Fruit fly (Drosophila melanogaster) whole organism, embryonic: ENCODE measurements around the gene CG32371.

Experiments
- Asciz ChIP-seq: fragments of 200-800 bp; sonication (Bioruptor generic); optimal IDR thresholded peaks from 2 replicates; lab custom pipeline; 2017; ENCODE audit warnings: missing biosample characterization, mild to moderate bottlenecking, missing genetic modification characterization, missing genetic modification reagents
- CG10209 ChIP-seq: fragments of 200-800 bp; sonication (Bioruptor generic); optimal IDR thresholded peaks from 3 replicates; lab custom pipeline; 2017; ENCODE audit warnings: missing biosample characterization, mild to moderate bottlenecking, missing genetic modification characterization, missing genetic modification reagents
- CG11247 ChIP-seq: fragments of 200-800 bp; sonication (Bioruptor generic); IDR thresholded peaks from 2 replicates; pipeline ENCODE4 v1.3.6; 2022; ENCODE audit warnings: missing biosample characterization, missing genetic modification characterization
- CG11504 ChIP-seq: fragments of 200-800 bp; sonication (Bioruptor generic); optimal IDR thresholded peaks from 3 replicates; lab custom pipeline; 2019; ENCODE audit warnings: missing biosample characterization, mild to moderate bottlenecking, missing genetic modification characterization, moderate library complexity
- CG12155 ChIP-seq: fragments of 200-800 bp; sonication (Bioruptor generic); optimal IDR thresholded peaks from 3 replicates; lab custom pipeline; 2016; ENCODE audit warnings: missing biosample characterization, missing genetic modification characterization
- CG12659 ChIP-seq: fragments of 200-800 bp; sonication (Bioruptor generic); optimal IDR thresholded peaks from 3 replicates; lab custom pipeline; 2017; ENCODE audit warnings: mild to moderate bottlenecking, missing biosample characterization, missing genetic modification reagents, missing genetic modification characterization
- CG12769 ChIP-seq: fragments of 200-800 bp; sonication (Bioruptor generic); optimal IDR thresholded peaks from 2 replicates; lab custom pipeline; 2019; ENCODE audit warnings: missing biosample characterization, mild to moderate bottlenecking, missing genetic modification characterization, moderate library complexity
- CG17359 ChIP-seq: fragments of 200-800 bp; sonication (Bioruptor generic); optimal IDR thresholded peaks from 3 replicates; lab custom pipeline; 2018; ENCODE audit warnings: missing biosample characterization, mild to moderate bottlenecking, missing genetic modification characterization, moderate library complexity
- CG17829 ChIP-seq: fragments of 200-800 bp; optimal IDR thresholded peaks from 2 replicates; lab custom pipeline; 2019; ENCODE audit warnings: missing biosample characterization, mild to moderate bottlenecking, missing genetic modification characterization, moderate library complexity
- CG18599 ChIP-seq: fragments of 200-800 bp; sonication (Bioruptor generic); optimal IDR thresholded peaks from 3 replicates; lab custom pipeline; 2017; ENCODE audit warnings: missing biosample characterization, missing genetic modification characterization, mild to moderate bottlenecking, moderate library complexity, missing genetic modification reagents
- CG18619 ChIP-seq: fragments of 200-800 bp; sonication (Bioruptor generic); optimal IDR thresholded peaks from 3 replicates; lab custom pipeline; 2017; ENCODE audit warnings: missing biosample characterization, mild to moderate bottlenecking, missing genetic modification characterization
- CG2199 ChIP-seq: fragments of 200-800 bp; sonication (Bioruptor generic); IDR thresholded peaks from 3 replicates; pipeline ENCODE4 v1.3.6; 2022; ENCODE audit warnings: missing biosample characterization, missing genetic modification characterization
- CG2678 ChIP-seq: fragments of 200-800 bp; sonication (Bioruptor generic); optimal IDR thresholded peaks from 3 replicates; lab custom pipeline; 2019; ENCODE audit warnings: missing biosample characterization, mild to moderate bottlenecking, missing genetic modification characterization, moderate library complexity
- CG30403 ChIP-seq: fragments of 200-800 bp; sonication (Bioruptor generic); optimal IDR thresholded peaks from 3 replicates; lab custom pipeline; 2016; ENCODE audit warnings: missing biosample characterization, missing genetic modification characterization
- CG4424 ChIP-seq: fragments of 200-800 bp; sonication (Bioruptor generic); optimal IDR thresholded peaks from 3 replicates; lab custom pipeline; 2016; ENCODE audit warnings: missing biosample characterization, missing genetic modification characterization
- CG4707 ChIP-seq: fragments of 200-800 bp; sonication (Bioruptor generic); optimal IDR thresholded peaks from 2 replicates; lab custom pipeline; 2018; ENCODE audit warnings: missing biosample characterization, mild to moderate bottlenecking, missing genetic modification characterization, moderate library complexity
- CG5180 ChIP-seq: fragments of 200-800 bp; sonication (Bioruptor generic); optimal IDR thresholded peaks from 3 replicates; lab custom pipeline; 2017; ENCODE audit warnings: missing biosample characterization, missing genetic modification characterization, mild to moderate bottlenecking, moderate library complexity, missing genetic modification reagents
- CG6683 ChIP-seq: fragments of 200-800 bp; sonication (Bioruptor generic); optimal IDR thresholded peaks from 2 replicates; lab custom pipeline; 2017; ENCODE audit warnings: missing biosample characterization, mild to moderate bottlenecking, missing genetic modification characterization, missing genetic modification reagents
- CG6689 ChIP-seq: fragments of 200-800 bp; sonication (Bioruptor generic); IDR thresholded peaks from 2 replicates; pipeline ENCODE4 v1.3.6; 2022; ENCODE audit warnings: missing biosample characterization, missing genetic modification characterization
- CG8290 ChIP-seq, 3 experiments: fragments of 200-800 bp; sonication (Bioruptor generic); optimal IDR thresholded peaks; 2 replicates each; lab custom pipeline; 2016 to 2019; ENCODE audit warnings: missing biosample characterization in 3 of 3, missing genetic modification characterization in 3 of 3, mild to moderate bottlenecking in 2 of 3, moderate library complexity in 1 of 3
- CoRest ChIP-seq: fragments of 200-800 bp; sonication (Bioruptor generic); optimal IDR thresholded peaks from 3 replicates; lab custom pipeline; 2018; ENCODE audit warnings: missing biosample characterization, mild to moderate bottlenecking, missing genetic modification characterization, moderate library complexity
- Dek ChIP-seq: fragments of 200-800 bp; sonication (Bioruptor generic); optimal IDR thresholded peaks from 3 replicates; lab custom pipeline; 2019; ENCODE audit warnings: missing biosample characterization, mild to moderate bottlenecking, missing genetic modification characterization, moderate library complexity
- HLH3B ChIP-seq: fragments of 200-800 bp; sonication (Bioruptor generic); IDR thresholded peaks from 2 replicates; pipeline ENCODE4 v1.3.6; 2022; ENCODE audit warnings: missing biosample characterization, missing genetic modification characterization
- Hr51 ChIP-seq, 2 experiments: fragments of 200-800 bp; sonication (Bioruptor generic); optimal IDR thresholded peaks; 2 replicates in 1 of 2; 3 replicates in 1 of 2; lab custom pipeline; 2016 to 2018; ENCODE audit warnings: missing biosample characterization in 2 of 2, missing genetic modification characterization in 2 of 2, mild to moderate bottlenecking in 1 of 2, moderate library complexity in 1 of 2
- Jarid2 ChIP-seq: fragments of 200-800 bp; sonication (Bioruptor generic); optimal IDR thresholded peaks from 3 replicates; lab custom pipeline; 2017; ENCODE audit warnings: mild to moderate bottlenecking, missing biosample characterization, missing genetic modification reagents, missing genetic modification characterization
- PHDP ChIP-seq: fragments of 200-800 bp; sonication (Bioruptor generic); optimal IDR thresholded peaks from 3 replicates; lab custom pipeline; 2018; ENCODE audit warnings: missing biosample characterization, mild to moderate bottlenecking, missing genetic modification characterization, moderate library complexity
- Sox102F ChIP-seq: fragments of 200-800 bp; sonication (Bioruptor generic); optimal IDR thresholded peaks from 2 replicates; lab custom pipeline; 2018; ENCODE audit warnings: missing biosample characterization, mild to moderate bottlenecking, missing genetic modification characterization, moderate library complexity
- Ssrp ChIP-seq: fragments of 200-800 bp; sonication (Bioruptor generic); optimal IDR thresholded peaks from 2 replicates; lab custom pipeline; 2018; ENCODE audit warnings: missing biosample characterization, mild to moderate bottlenecking, missing genetic modification characterization, moderate library complexity
- Xbp1 ChIP-seq: fragments of 200-800 bp; sonication (Bioruptor generic); optimal IDR thresholded peaks from 3 replicates; lab custom pipeline; 2016; ENCODE audit warnings: missing biosample characterization, mild to moderate bottlenecking, missing genetic modification characterization
- amos ChIP-seq: fragments of 200-800 bp; sonication (Bioruptor generic); IDR thresholded peaks from 2 replicates; pipeline ENCODE4 v1.3.6; 2022; ENCODE audit warnings: missing biosample characterization, missing genetic modification characterization; ENCODE audit not compliant: partially characterized antibody
- az2 ChIP-seq: fragments of 200-800 bp; sonication (Bioruptor generic); optimal IDR thresholded peaks from 3 replicates; lab custom pipeline; 2016; ENCODE audit warnings: missing biosample characterization, missing genetic modification characterization
- dm ChIP-seq: fragments of 200-800 bp; sonication (Bioruptor generic); optimal IDR thresholded peaks from 3 replicates; lab custom pipeline; 2016; ENCODE audit warnings: missing biosample characterization, missing genetic modification characterization
- dmrt99B ChIP-seq: fragments of 200-800 bp; sonication (Bioruptor generic); optimal IDR thresholded peaks from 2 replicates; lab custom pipeline; 2018; ENCODE audit warnings: missing biosample characterization, mild to moderate bottlenecking, missing genetic modification characterization, moderate library complexity
- dysf ChIP-seq: fragments of 200-800 bp; sonication (Bioruptor generic); IDR thresholded peaks from 3 replicates; pipeline ENCODE4 v1.3.6; 2022; ENCODE audit warnings: missing biosample characterization, missing genetic modification characterization
- gcm ChIP-seq: fragments of 200-800 bp; sonication (Bioruptor generic); optimal IDR thresholded peaks from 2 replicates; lab custom pipeline; 2019; ENCODE audit warnings: missing biosample characterization, mild to moderate bottlenecking, missing genetic modification characterization, moderate library complexity
- gem ChIP-seq: fragments of 200-800 bp; sonication (Bioruptor generic); optimal IDR thresholded peaks from 2 replicates; lab custom pipeline; 2019; ENCODE audit warnings: missing biosample characterization, mild to moderate bottlenecking, missing genetic modification characterization, moderate library complexity
- kah ChIP-seq: fragments of 200-800 bp; sonication (Bioruptor generic); optimal IDR thresholded peaks from 2 replicates; lab custom pipeline; 2018; ENCODE audit warnings: missing biosample characterization, mild to moderate bottlenecking, missing genetic modification characterization
- kni ChIP-seq: fragments of 200-800 bp; sonication (Bioruptor generic); optimal IDR thresholded peaks from 3 replicates; lab custom pipeline; 2017; ENCODE audit warnings: mild to moderate bottlenecking, missing biosample characterization, missing genetic modification reagents, missing genetic modification characterization
- lola ChIP-seq, 3 experiments: fragments of >200 bp in 2 of 3; fragments of 200-800 bp in 1 of 3; sonication (Bioruptor generic) in 1 of 3; optimal IDR thresholded peaks; 2 replicates each; lab custom pipeline; 2017 to 2019; ENCODE audit warnings: missing biosample characterization in 3 of 3, missing genetic modification characterization in 3 of 3, mild to moderate bottlenecking in 1 of 3, moderate library complexity in 1 of 3
- oc ChIP-seq: fragments of 200-800 bp; sonication (Bioruptor generic); optimal IDR thresholded peaks from 2 replicates; lab custom pipeline; 2018; ENCODE audit warnings: missing biosample characterization, mild to moderate bottlenecking, missing genetic modification characterization, moderate library complexity
- onecut ChIP-seq: fragments of 200-800 bp; sonication (Bioruptor generic); IDR thresholded peaks from 2 replicates; pipeline ENCODE4 v1.3.6; 2022; ENCODE audit warnings: missing biosample characterization, missing genetic modification characterization
- pb ChIP-seq: fragments of 200-800 bp; sonication (Bioruptor generic); optimal IDR thresholded peaks from 3 replicates; lab custom pipeline; 2016; ENCODE audit warnings: missing biosample characterization, missing genetic modification characterization
- pho ChIP-seq: fragments of 200-800 bp; sonication (Bioruptor generic); optimal IDR thresholded peaks from 2 replicates; lab custom pipeline; 2016; ENCODE audit warnings: missing biosample characterization, missing genetic modification characterization
- row ChIP-seq: fragments of 200-800 bp; sonication (Bioruptor generic); IDR thresholded peaks from 3 replicates; pipeline ENCODE4 v1.3.6; 2022; ENCODE audit warnings: missing biosample characterization, missing genetic modification characterization
- run ChIP-seq: fragments of 200-800 bp; sonication (Bioruptor generic); optimal IDR thresholded peaks from 3 replicates; lab custom pipeline; 2018; ENCODE audit warnings: missing biosample characterization, mild to moderate bottlenecking, missing genetic modification characterization
- sob ChIP-seq: fragments of 200-800 bp; sonication (Bioruptor generic); IDR thresholded peaks from 2 replicates; pipeline ENCODE4 v1.3.6; 2022; ENCODE audit warnings: missing biosample characterization, missing genetic modification characterization
- sqz ChIP-seq: fragments of 200-800 bp; sonication (Bioruptor generic); optimal IDR thresholded peaks from 3 replicates; lab custom pipeline; 2018; ENCODE audit warnings: missing biosample characterization, mild to moderate bottlenecking, missing genetic modification characterization
- unpg ChIP-seq: fragments of 200-800 bp; sonication (Bioruptor generic); optimal IDR thresholded peaks from 3 replicates; lab custom pipeline; 2018; ENCODE audit warnings: missing biosample characterization, mild to moderate bottlenecking, missing genetic modification characterization, moderate library complexity

Gene CG32371

DNA sequence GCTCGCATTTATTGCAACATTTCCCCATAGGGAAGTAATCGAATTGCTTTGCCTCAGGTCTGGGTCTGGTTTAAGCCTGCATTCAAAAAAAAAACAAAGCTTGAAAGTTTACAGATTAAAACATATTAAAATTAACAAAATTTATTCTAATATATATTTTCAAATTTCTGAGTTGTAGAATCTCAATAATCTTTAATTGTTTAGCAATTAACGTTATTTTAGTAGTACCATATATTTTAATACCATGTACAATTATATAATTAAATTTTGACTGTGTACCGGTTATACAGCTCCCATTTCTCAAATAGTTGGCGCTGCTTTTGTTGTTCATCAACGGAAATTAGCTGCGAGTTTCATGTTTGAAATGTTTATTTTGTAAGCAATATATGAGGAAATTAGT is 42.8 kb upstream of the CG32371 start (continued):
- TF ChIP-seq CG8290 (GFP tag; optimal IDR thresholded peaks at IDR 0.05; lab: Kevin White, UChicago) (no peak), CG8290 (tag; optimal IDR thresholded peaks at IDR 0.05; lab: Kevin White, UChicago) (no peak), sob (GFP tag; lab: Robert Waterston, UW) (no peak), dysf (GFP tag; lab: Robert Waterston, UW) (peak; percentile 39; the same call in 1 of the 3 replicates), CG18599 (GFP tag; lab: Kevin White, UChicago) (no peak), Jarid2 (GFP tag; lab: Kevin White, UChicago) (no peak), az2 (GFP tag; lab: Kevin White, UChicago) (peak; percentile 15), CG12155 (no peak), CG17829 (tag; lab: Kevin White, UChicago) (peak; percentile 7), CG12659 (GFP tag; lab: Kevin White, UChicago) (peak; percentile 19), gem (tag; lab: Kevin White, UChicago) (peak; percentile 71), Ssrp (peak; percentile 19), CG4424 (GFP tag; lab: Kevin White, UChicago) (peak; percentile 13), pb (GFP tag; lab: Kevin White, UChicago) (no peak), CG4707 (GFP tag; lab: Kevin White, UChicago) (no peak), CG30403 (GFP tag; lab: Kevin White, UChicago) (peak; percentile 5), unpg (peak; percentile 50), gcm (peak; percentile 25), Hr51 (GFP tag; optimal IDR thresholded peaks at IDR 0.05; lab: Kevin White, UChicago) (peak in 1 of 2 experiments; percentile 92), CG5180 (GFP tag; lab: Kevin White, UChicago) (peak; percentile 44), CG12769 (no peak), sqz (peak; percentile 35), dmrt99B (tag; lab: Kevin White, UChicago) (peak; percentile 83), CoRest (tag; lab: Kevin White, UChicago) (peak; percentile 54), CG11504 (tag; lab: Kevin White, UChicago) (peak; percentile 77), kah (GFP tag; lab: Kevin White, UChicago) (no peak), Sox102F (GFP tag; lab: Kevin White, UChicago) (peak; percentile 78), PHDP (tag; lab: Kevin White, UChicago) (peak; percentile 58), CG6683 (GFP tag; lab: Kevin White, UChicago) (no peak), dm (GFP tag; lab: Kevin White, UChicago) (no peak), CG18619 (GFP tag; lab: Kevin White, UChicago) (peak; percentile 9), CG6689 (0 out of 2 replicates have a peak, but pooled peaks have one; percentile 41), CG11247 (GFP tag; lab: Robert Waterston, UW) (no peak), Xbp1 (peak; percentile 33), run (tag; lab: Kevin White, UChicago) (peak; percentile 39), oc (tag; lab: Kevin White, UChicago) (peak; percentile 15), row (GFP tag; lab: Robert Waterston, UW) (no peak; the same call in 2 of the 3 replicates), CG2678 (tag; lab: Kevin White, UChicago) (peak; percentile 58), CG2199 (GFP tag; lab: Robert Waterston, UW) (no peak), HLH3B (peak; percentile 62; the same call in 1 of the 2 replicates), CG10209 (GFP tag; lab: Kevin White, UChicago) (peak; percentile 30), pho (no peak), lola (GFP tag; optimal IDR thresholded peaks at IDR 0.05; lab: Kevin White, UChicago) (no peak), onecut (GFP tag; lab: Robert Waterston, UW) (no peak), CG17359 (tag; lab: Kevin White, UChicago) (peak; percentile 64), Asciz (GFP tag; lab: Kevin White, UChicago) (peak; percentile 28), Dek (tag; lab: Kevin White, UChicago) (peak; percentile 2), amos (GFP tag; lab: Robert Waterston, UW) (no peak), kni (no peak)
